Worm (Caenorhabditis elegans) whole organism, mixed stage, embryonic: ENCODE data around the gene M163.21.

Experiments
- M03D4.4 ChIP-seq: sonication (generic microtip); optimal IDR thresholded peaks from 2 replicates; lab custom pipeline; 2017; ENCODE audit warnings: mild to moderate bottlenecking, missing genetic modification characterization, missing compliant biosample characterization
- blmp-1 ChIP-seq: fragments of 150-350 bp; optimal IDR thresholded peaks from 2 replicates; lab custom pipeline; 2014; ENCODE audit warnings: missing biosample characterization, missing genetic modification characterization
- ceh-39 ChIP-seq: fragments of 150-350 bp; optimal IDR thresholded peaks from 2 replicates; lab custom pipeline; 2014; ENCODE audit warnings: missing biosample characterization, missing genetic modification characterization
- ceh-43 ChIP-seq: fragments of 200-800 bp; sonication (Bioruptor generic); optimal IDR thresholded peaks from 2 replicates; lab custom pipeline; 2018; ENCODE audit warnings: mild to moderate bottlenecking, missing genetic modification characterization, moderate library complexity, missing compliant biosample characterization
- ceh-83 ChIP-seq: fragments of 200-800 bp; sonication (Bioruptor generic); optimal IDR thresholded peaks from 2 replicates; lab custom pipeline; 2018; ENCODE audit warnings: mild to moderate bottlenecking, missing genetic modification characterization, missing compliant biosample characterization
- ces-1 ChIP-seq: fragments of 150-350 bp; optimal IDR thresholded peaks from 2 replicates; lab custom pipeline; 2014; ENCODE audit warnings: missing biosample characterization, missing genetic modification reagents, missing genetic modification characterization
- cnd-1 ChIP-seq: fragments of 200-800 bp; sonication (Bioruptor generic); optimal IDR thresholded peaks from 2 replicates; lab custom pipeline; 2018; ENCODE audit warnings: mild to moderate bottlenecking, missing genetic modification characterization, missing compliant biosample characterization
- drap-1 ChIP-seq: fragments of 200-800 bp; sonication (Bioruptor generic); optimal IDR thresholded peaks from 3 replicates; lab custom pipeline; 2018; ENCODE audit warnings: mild to moderate bottlenecking, missing genetic modification characterization, missing compliant biosample characterization
- elt-1 ChIP-seq: sonication (generic microtip); optimal IDR thresholded peaks from 2 replicates; lab custom pipeline; 2017; ENCODE audit warnings: missing genetic modification characterization, mild to moderate bottlenecking, missing compliant biosample characterization, antibody characterized with exemption, moderate library complexity, borderline replicate concordance; ENCODE audit not compliant: insufficient read depth
- elt-3 ChIP-seq: fragments of 150-350 bp; optimal IDR thresholded peaks from 2 replicates; lab custom pipeline; 2014; ENCODE audit warnings: missing biosample characterization, missing genetic modification characterization
- flh-1 ChIP-seq: fragments of 200-800 bp; sonication (Bioruptor generic); optimal IDR thresholded peaks from 2 replicates; lab custom pipeline; 2018; ENCODE audit warnings: mild to moderate bottlenecking, missing genetic modification characterization, moderate library complexity, missing compliant biosample characterization
- ham-2 ChIP-seq: fragments of 200-800 bp; sonication (Bioruptor generic); optimal IDR thresholded peaks from 2 replicates; lab custom pipeline; 2018; ENCODE audit warnings: mild to moderate bottlenecking, missing genetic modification characterization, missing compliant biosample characterization
- hlh-1 ChIP-seq: fragments of 150-350 bp; optimal IDR thresholded peaks from 2 replicates; lab custom pipeline; 2014; ENCODE audit warnings: missing biosample characterization, missing genetic modification reagents, missing genetic modification characterization
- lin-13 ChIP-seq: fragments of 150-350 bp; optimal IDR thresholded peaks from 2 replicates; lab custom pipeline; 2014; ENCODE audit warnings: missing biosample characterization, missing genetic modification characterization
- lin-32 ChIP-seq: fragments of 200-800 bp; sonication (Bioruptor generic); optimal IDR thresholded peaks from 2 replicates; lab custom pipeline; 2018; ENCODE audit warnings: mild to moderate bottlenecking, missing genetic modification characterization, missing compliant biosample characterization
- lsy-2 ChIP-seq: fragments of 150-350 bp; optimal IDR thresholded peaks from 2 replicates; lab custom pipeline; 2014; ENCODE audit warnings: missing biosample characterization, missing genetic modification characterization
- mab-5 ChIP-seq: fragments of 150-350 bp; optimal IDR thresholded peaks from 2 replicates; lab custom pipeline; 2014; ENCODE audit warnings: missing biosample characterization, missing genetic modification characterization
- mep-1 ChIP-seq: fragments of 150-350 bp; optimal IDR thresholded peaks from 2 replicates; lab custom pipeline; 2017; ENCODE audit warnings: missing biosample characterization, missing genetic modification reagents, missing genetic modification characterization, inconsistent platforms
- mls-2 ChIP-seq: sonication (generic microtip); optimal IDR thresholded peaks from 2 replicates; lab custom pipeline; 2016; ENCODE audit warnings: mild to moderate bottlenecking, missing genetic modification characterization, moderate library complexity, missing compliant biosample characterization
- nhr-12 ChIP-seq: fragments of 150-350 bp; optimal IDR thresholded peaks from 2 replicates; lab custom pipeline; 2014; ENCODE audit warnings: missing biosample characterization, missing genetic modification characterization
- nhr-237 ChIP-seq: fragments of 150-350 bp; optimal IDR thresholded peaks from 2 replicates; lab custom pipeline; 2014; ENCODE audit warnings: missing biosample characterization, missing genetic modification characterization
- nhr-28 ChIP-seq: fragments of 150-350 bp; optimal IDR thresholded peaks from 2 replicates; lab custom pipeline; 2014; ENCODE audit warnings: missing biosample characterization, missing genetic modification characterization
- nhr-76 ChIP-seq: sonication (generic microtip); optimal IDR thresholded peaks from 2 replicates; lab custom pipeline; 2017; ENCODE audit warnings: missing biosample characterization, missing genetic modification characterization
- pha-4 ChIP-seq: fragments of 150-350 bp; optimal IDR thresholded peaks from 2 replicates; lab custom pipeline; 2018; ENCODE audit warnings: missing biosample characterization, missing genetic modification reagents, missing genetic modification characterization
- snpc-4 ChIP-seq: fragments of 150-350 bp; optimal IDR thresholded peaks from 2 replicates; lab custom pipeline; 2014; ENCODE audit warnings: missing biosample characterization, missing genetic modification characterization
- sptf-1 ChIP-seq: sonication (generic microtip); optimal IDR thresholded peaks from 2 replicates; lab custom pipeline; 2017; ENCODE audit warnings: mild to moderate bottlenecking, missing genetic modification characterization, moderate library complexity, missing compliant biosample characterization
- tbx-8 ChIP-seq: fragments of 200-800 bp; sonication (Bioruptor generic); optimal IDR thresholded peaks from 2 replicates; lab custom pipeline; 2018; ENCODE audit warnings: mild to moderate bottlenecking, missing genetic modification characterization, moderate library complexity, missing compliant biosample characterization
- unc-120 ChIP-seq: sonication (generic microtip); optimal IDR thresholded peaks from 2 replicates; lab custom pipeline; 2017; ENCODE audit warnings: missing genetic modification characterization, missing compliant biosample characterization; ENCODE audit not compliant: poor library complexity, severe bottlenecking
- unc-39 ChIP-seq: fragments of 150-350 bp; optimal IDR thresholded peaks from 2 replicates; lab custom pipeline; 2014; ENCODE audit warnings: missing biosample characterization, missing genetic modification characterization
- unc-62 ChIP-seq: fragments of 150-350 bp; optimal IDR thresholded peaks from 2 replicates; lab custom pipeline; 2014; ENCODE audit warnings: missing biosample characterization, missing genetic modification reagents, missing genetic modification characterization
- zip-8 ChIP-seq: fragments of 150-350 bp; optimal IDR thresholded peaks from 2 replicates; lab custom pipeline; 2014; ENCODE audit warnings: missing biosample characterization, missing genetic modification characterization
- ztf-11 ChIP-seq: fragments of 150-350 bp; optimal IDR thresholded peaks from 2 replicates; lab custom pipeline; 2014; ENCODE audit warnings: missing biosample characterization, missing genetic modification characterization

The M163.21 gene

DNA sequence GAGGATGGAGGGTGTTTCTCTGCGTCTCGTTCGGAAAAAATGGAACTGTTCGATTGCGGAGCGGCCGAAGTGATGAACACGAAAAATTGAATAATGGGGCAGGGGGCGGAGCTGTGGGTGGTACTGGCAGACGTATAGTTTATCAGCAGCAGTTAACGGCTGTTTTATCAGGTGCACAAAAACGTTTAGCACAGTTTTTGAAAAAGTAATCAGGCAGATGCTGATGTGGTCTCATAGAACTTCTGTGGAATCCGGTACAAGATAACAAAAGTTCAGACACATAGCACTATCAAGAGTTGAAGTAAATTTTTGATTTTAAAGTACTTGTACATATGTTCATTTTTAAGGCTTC is 37.9 kb downstream of the M163.21 start:
- TF ChIP-seq nhr-76 (tag; lab: Kevin White, UChicago) (no peak), elt-3 (tag; lab: Kevin White, UChicago) (no peak), hlh-1 (no peak), nhr-237 (tag; lab: Kevin White, UChicago) (no peak), snpc-4 (tag; lab: Kevin White, UChicago) (no peak), mls-2 (no peak), unc-62 (GFP tag; lab: Kevin White, UChicago) (no peak), sptf-1 (tag; lab: Kevin White, UChicago) (no peak), unc-39 (tag; lab: Kevin White, UChicago) (no peak), tbx-8 (no peak), ceh-39 (tag; lab: Kevin White, UChicago) (no peak), ztf-11 (no peak), cnd-1 (tag; lab: Kevin White, UChicago) (no peak), ham-2 (GFP tag; lab: Kevin White, UChicago) (no peak), zip-8 (tag; lab: Kevin White, UChicago) (no peak), flh-1 (GFP tag; lab: Kevin White, UChicago) (no peak), drap-1 (GFP tag; lab: Kevin White, UChicago) (no peak)
- TF ChIP-seq, all 35 proteins: peak for 0

- TF ChIP-seq blmp-1 (tag; lab: Kevin White, UChicago) (no peak), mab-5 (tag; lab: Kevin White, UChicago) (no peak), ham-2 (GFP tag; lab: Kevin White, UChicago) (no peak), M03D4.4 (peak; percentile 52), unc-62 (GFP tag; lab: Kevin White, UChicago) (no peak), cnd-1 (tag; lab: Kevin White, UChicago) (peak; percentile 10), tbx-8 (no peak), unc-120 (tag; lab: Kevin White, UChicago) (no peak), elt-3 (tag; lab: Kevin White, UChicago) (no peak), lin-13 (tag; lab: Kevin White, UChicago) (no peak), lsy-2 (tag; lab: Kevin White, UChicago) (no peak)
Measured at ce11 chrX:14505578-14506353, 39.1 kb downstream of the M163.21 start.

ce11 chrX:14507992-14508391 is 41.4 kb downstream of the M163.21 start:
- TF ChIP-seq hlh-1 = no peak
- TF ChIP-seq ceh-83 (GFP tag; lab: Kevin White, UChicago) = no peak
- TF ChIP-seq ces-1 (GFP tag; lab: Kevin White, UChicago) = no peak
- TF ChIP-seq nhr-237 (tag; lab: Kevin White, UChicago) = no peak
- no peak for TF ChIP-seq ceh-43 (GFP tag; lab: Kevin White, UChicago)
- no peak for TF ChIP-seq nhr-28
- no peak for TF ChIP-seq sptf-1 (tag; lab: Kevin White, UChicago)
- TF ChIP-seq mab-5 (tag; lab: Kevin White, UChicago) = no peak

- TF ChIP-seq tbx-8 (no peak), lin-13 (tag; lab: Kevin White, UChicago) (no peak), elt-3 (tag; lab: Kevin White, UChicago) (no peak), ham-2 (GFP tag; lab: Kevin White, UChicago) (peak; percentile 32), unc-120 (tag; lab: Kevin White, UChicago) (peak; percentile 43), lsy-2 (tag; lab: Kevin White, UChicago) (no peak), ztf-11 (no peak), cnd-1 (tag; lab: Kevin White, UChicago) (no peak), lin-32 (GFP tag; lab: Kevin White, UChicago) (no peak), mls-2 (no peak), unc-62 (GFP tag; lab: Kevin White, UChicago) (peak; percentile 83)
Measured at ce11 chrX:14508823-14509259, 42.2 kb downstream of the M163.21 start.

DNA sequence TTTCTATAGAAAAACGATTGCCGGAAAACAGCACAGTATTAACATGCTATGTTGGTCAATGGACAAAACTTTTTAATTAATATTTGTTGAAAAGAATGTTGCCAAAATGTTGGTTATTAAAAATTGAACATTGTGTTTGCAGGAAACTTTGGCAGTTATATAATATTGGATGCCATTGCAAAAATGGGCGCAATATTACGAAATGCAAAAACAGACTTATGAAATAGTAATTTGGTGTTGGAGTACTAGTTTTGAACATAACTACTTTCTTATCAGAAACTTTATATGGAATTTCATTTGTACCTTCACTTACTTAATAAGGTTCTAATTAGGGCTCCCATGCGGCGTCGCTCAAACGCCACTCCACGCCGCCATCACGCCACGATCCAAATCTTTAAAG is 43.7 kb downstream of the M163.21 start:
- TF ChIP-seq unc-120 (tag; lab: Kevin White, UChicago) (no peak), tbx-8 (no peak)

DNA sequence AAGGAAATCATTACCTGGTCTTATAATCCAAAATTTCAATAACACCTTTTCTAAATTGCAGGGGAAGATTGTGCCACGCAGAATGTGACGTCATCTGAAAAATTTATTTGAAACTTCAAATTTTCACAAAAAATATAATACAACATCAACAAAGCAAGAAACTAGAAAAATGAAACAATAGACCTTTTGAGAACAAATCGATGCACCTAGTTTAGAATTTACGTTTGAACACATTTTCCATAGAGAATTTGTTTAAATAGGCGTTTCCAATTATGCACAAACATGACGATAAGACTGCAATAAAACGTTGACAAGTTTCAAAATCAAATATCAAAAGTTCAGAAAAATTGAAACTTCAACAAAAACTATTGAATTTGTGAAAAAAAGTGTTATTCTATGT is 46.2 kb downstream of the M163.21 start, which contains the start of gene fbxa-141:
fbxa-141 (minus strand) TSS at position 101 of the 400 bp plus-strand sequence.
- no peak for TF ChIP-seq lsy-2 (tag; lab: Kevin White, UChicago)
- no peak for TF ChIP-seq lin-13 (tag; lab: Kevin White, UChicago)
- no peak for TF ChIP-seq nhr-237 (tag; lab: Kevin White, UChicago)
- no peak for TF ChIP-seq snpc-4 (tag; lab: Kevin White, UChicago)
- TF ChIP-seq M03D4.4 = no peak
- TF ChIP-seq elt-3 (tag; lab: Kevin White, UChicago) = no peak
- no peak for TF ChIP-seq pha-4 (tag; lab: Kevin White, UChicago)
- TF ChIP-seq unc-39 (tag; lab: Kevin White, UChicago) = no peak
- TF ChIP-seq sptf-1 (tag; lab: Kevin White, UChicago) = no peak
- no peak for TF ChIP-seq flh-1 (GFP tag; lab: Kevin White, UChicago)
- TF ChIP-seq mep-1 (tag; lab: Kevin White, UChicago) = no peak
- TF ChIP-seq ceh-39 (tag; lab: Kevin White, UChicago) = no peak
- TF ChIP-seq cnd-1 (tag; lab: Kevin White, UChicago) = no peak
- TF ChIP-seq nhr-12 (tag; lab: Kevin White, UChicago) = no peak
- TF ChIP-seq mab-5 (tag; lab: Kevin White, UChicago) = no peak
- TF ChIP-seq tbx-8 = no peak
- TF ChIP-seq elt-1 (tag; lab: Kevin White, UChicago) = no peak
- TF ChIP-seq drap-1 (GFP tag; lab: Kevin White, UChicago) = no peak
- TF ChIP-seq, all 35 proteins: peak for 0
